Worm (Caenorhabditis elegans) whole organism, late embryonic: ENCODE data around the gene Y41E3.8.

Source experiments
- C38D4.7 ChIP-seq: fragments of 200-800 bp; sonication (Bioruptor generic); optimal IDR thresholded peaks from 2 replicates; lab custom pipeline; 2018; ENCODE audit warnings: mild to moderate bottlenecking, missing genetic modification characterization, moderate library complexity, missing compliant biosample characterization
- F13H6.1 ChIP-seq: sonication (generic microtip); optimal IDR thresholded peaks from 2 replicates; lab custom pipeline; 2016; ENCODE audit warnings: missing genetic modification characterization, missing compliant biosample characterization
- ahr-1 ChIP-seq: sonication (generic microtip); optimal IDR thresholded peaks from 2 replicates; lab custom pipeline; 2016; ENCODE audit warnings: missing genetic modification characterization, missing compliant biosample characterization
- ceh-14 ChIP-seq: sonication (generic microtip); optimal IDR thresholded peaks from 2 replicates; lab custom pipeline; 2016; ENCODE audit warnings: missing genotype, missing genetic modification characterization, missing compliant biosample characterization
- ceh-18 ChIP-seq: sonication (generic microtip); optimal IDR thresholded peaks from 2 replicates; lab custom pipeline; 2016; ENCODE audit warnings: missing genetic modification characterization, missing compliant biosample characterization
- ceh-2 ChIP-seq: sonication (generic microtip); optimal IDR thresholded peaks from 2 replicates; lab custom pipeline; 2016; ENCODE audit warnings: missing genotype, missing genetic modification characterization, missing compliant biosample characterization
- ceh-22 ChIP-seq: sonication (generic microtip); optimal IDR thresholded peaks from 2 replicates; lab custom pipeline; 2017; ENCODE audit warnings: missing biosample characterization, missing genetic modification characterization
- ceh-24 ChIP-seq: sonication (generic microtip); optimal IDR thresholded peaks from 2 replicates; lab custom pipeline; 2016; ENCODE audit warnings: mild to moderate bottlenecking, missing genetic modification characterization, missing compliant biosample characterization
- ceh-30 ChIP-seq: fragments of 150-350 bp; optimal IDR thresholded peaks from 2 replicates; lab custom pipeline; 2014; ENCODE audit warnings: missing biosample characterization, missing genetic modification characterization
- ceh-31 ChIP-seq: sonication (generic microtip); optimal IDR thresholded peaks from 2 replicates; lab custom pipeline; 2016; ENCODE audit warnings: missing genetic modification characterization, missing compliant biosample characterization
- ceh-34 ChIP-seq: sonication (generic microtip); optimal IDR thresholded peaks from 2 replicates; lab custom pipeline; 2016; ENCODE audit warnings: mild to moderate bottlenecking, missing genetic modification characterization, missing compliant biosample characterization
- ceh-45 ChIP-seq: fragments of 200-800 bp; sonication (Bioruptor generic); IDR thresholded peaks from 2 replicates; pipeline ENCODE4 v1.3.6; 2022; ENCODE audit warnings: missing genetic modification reagents, missing genetic modification characterization, missing compliant biosample characterization
- ceh-9 ChIP-seq: sonication (generic microtip); optimal IDR thresholded peaks from 2 replicates; lab custom pipeline; 2016; ENCODE audit warnings: mild to moderate bottlenecking, missing genetic modification characterization, inconsistent platforms, missing compliant biosample characterization
- che-1 ChIP-seq: sonication (generic microtip); optimal IDR thresholded peaks from 2 replicates; lab custom pipeline; 2016; ENCODE audit warnings: mild to moderate bottlenecking, missing genetic modification characterization, missing compliant biosample characterization
- dmd-4 ChIP-seq: sonication (generic microtip); optimal IDR thresholded peaks from 2 replicates; lab custom pipeline; 2016; ENCODE audit warnings: borderline replicate concordance, missing genetic modification characterization, missing compliant biosample characterization
- dve-1 ChIP-seq: sonication (generic microtip); optimal IDR thresholded peaks from 2 replicates; lab custom pipeline; 2017; ENCODE audit warnings: antibody characterized with exemption, mild to moderate bottlenecking, missing genetic modification characterization, missing compliant biosample characterization
- ets-4 ChIP-seq: sonication (generic microtip); optimal IDR thresholded peaks from 2 replicates; lab custom pipeline; 2016; ENCODE audit warnings: missing genetic modification characterization, missing compliant biosample characterization
- eyg-1 ChIP-seq: sonication (generic microtip); optimal IDR thresholded peaks from 2 replicates; lab custom pipeline; 2016; ENCODE audit warnings: missing genotype, missing genetic modification characterization, missing compliant biosample characterization
- fax-1 ChIP-seq: sonication (generic microtip); optimal IDR thresholded peaks from 2 replicates; lab custom pipeline; 2016; ENCODE audit warnings: missing genotype, missing genetic modification characterization, missing compliant biosample characterization
- fkh-10 ChIP-seq: fragments of 150-350 bp; optimal IDR thresholded peaks from 2 replicates; lab custom pipeline; 2014; ENCODE audit warnings: missing biosample characterization, missing genetic modification reagents, missing genetic modification characterization
- fkh-6 ChIP-seq: sonication (generic microtip); optimal IDR thresholded peaks from 2 replicates; lab custom pipeline; 2016; ENCODE audit warnings: missing genetic modification characterization, missing compliant biosample characterization
- gmeb-2 ChIP-seq: sonication (generic microtip); optimal IDR thresholded peaks from 2 replicates; lab custom pipeline; 2016; ENCODE audit warnings: missing genetic modification characterization, inconsistent platforms, missing compliant biosample characterization
- hlh-13 ChIP-seq: fragments of 200-800 bp; sonication (Bioruptor generic); optimal IDR thresholded peaks from 2 replicates; lab custom pipeline; 2018; ENCODE audit warnings: mild to moderate bottlenecking, missing genetic modification characterization, missing compliant biosample characterization
- hlh-30 ChIP-seq: sonication (generic microtip); optimal IDR thresholded peaks from 2 replicates; lab custom pipeline; 2017; ENCODE audit warnings: antibody characterized with exemption, missing genetic modification characterization, missing compliant biosample characterization; ENCODE audit not compliant: insufficient read depth
- hlh-6 ChIP-seq: sonication (generic microtip); optimal IDR thresholded peaks from 2 replicates; lab custom pipeline; 2016; ENCODE audit warnings: missing genotype, missing genetic modification characterization, missing compliant biosample characterization
- lim-6 ChIP-seq: sonication (generic microtip); optimal IDR thresholded peaks from 2 replicates; lab custom pipeline; 2016; ENCODE audit warnings: missing genetic modification characterization, missing compliant biosample characterization
- nfya-1 ChIP-seq: sonication (generic microtip); optimal IDR thresholded peaks from 2 replicates; lab custom pipeline; 2017; ENCODE audit warnings: missing genetic modification characterization, mild to moderate bottlenecking, missing compliant biosample characterization, antibody characterized with exemption, moderate library complexity
- nhr-11 ChIP-seq: fragments of 150-350 bp; optimal IDR thresholded peaks from 2 replicates; lab custom pipeline; 2014; ENCODE audit warnings: missing biosample characterization, missing genetic modification characterization
- nhr-232 ChIP-seq: sonication (generic microtip); optimal IDR thresholded peaks from 2 replicates; lab custom pipeline; 2016; ENCODE audit warnings: missing genetic modification characterization, missing compliant biosample characterization
- pag-3 ChIP-seq: sonication (generic microtip); optimal IDR thresholded peaks from 2 replicates; lab custom pipeline; 2016; ENCODE audit warnings: missing compliant biosample characterization, missing genetic modification characterization, borderline replicate concordance
- pat-9 ChIP-seq: fragments of 200-800 bp; sonication (Bioruptor generic); optimal IDR thresholded peaks from 2 replicates; lab custom pipeline; 2018; ENCODE audit warnings: mild to moderate bottlenecking, missing genetic modification characterization, moderate library complexity, missing compliant biosample characterization
- pax-1 ChIP-seq: fragments of 150-350 bp; optimal IDR thresholded peaks from 2 replicates; lab custom pipeline; 2014; ENCODE audit warnings: missing biosample characterization, missing genetic modification characterization
- pha-4 ChIP-seq: fragments of 150-350 bp; optimal IDR thresholded peaks from 2 replicates; lab custom pipeline; 2018; ENCODE audit warnings: missing biosample characterization, missing genetic modification reagents, missing genetic modification characterization
- sdc-2 ChIP-seq: sonication (generic microtip); optimal IDR thresholded peaks from 2 replicates; lab custom pipeline; 2016; ENCODE audit warnings: missing genotype, missing genetic modification characterization, missing compliant biosample characterization
- tbx-2 ChIP-seq: sonication (generic microtip); optimal IDR thresholded peaks from 2 replicates; lab custom pipeline; 2016; ENCODE audit warnings: missing genetic modification characterization, missing compliant biosample characterization
- tbx-7 ChIP-seq: sonication (generic microtip); optimal IDR thresholded peaks from 2 replicates; lab custom pipeline; 2016; ENCODE audit warnings: missing genotype, missing genetic modification characterization, missing compliant biosample characterization
- ttx-3 ChIP-seq: sonication (generic microtip); optimal IDR thresholded peaks from 2 replicates; lab custom pipeline; 2016; ENCODE audit warnings: missing genetic modification reagents, missing genetic modification characterization, missing compliant biosample characterization
- unc-3 ChIP-seq, 2 experiments: fragments of 200-800 bp in 1 of 2; sonication (Bioruptor generic) in 1 of 2; sonication (generic microtip) in 1 of 2; conservative IDR thresholded peaks in 1 of 2; optimal IDR thresholded peaks in 1 of 2; 2 replicates each; pipeline versions ENCODE4 v1.3.6 to Lab custom; 2016 to 2022; ENCODE audit warnings: missing compliant biosample characterization in 2 of 2, missing genetic modification characterization in 2 of 2, missing genetic modification reagents in 1 of 2
- unc-42 ChIP-seq: sonication (generic microtip); optimal IDR thresholded peaks from 2 replicates; lab custom pipeline; 2016; ENCODE audit warnings: missing genotype, missing genetic modification characterization, missing compliant biosample characterization
- unc-55 ChIP-seq: sonication (generic microtip); optimal IDR thresholded peaks from 2 replicates; lab custom pipeline; 2017; ENCODE audit warnings: missing biosample characterization, missing genetic modification reagents, missing genetic modification characterization

Gene Y41E3.8

ce11 chrIV:15049288-15050094, 20.7 kb upstream of the Y41E3.8 start:
- TF ChIP-seq dve-1 (tag; lab: Kevin White, UChicago) (no peak), nfya-1 (tag; lab: Kevin White, UChicago) (peak; percentile 98)

- TF ChIP-seq ceh-2 (tag; lab: Kevin White, UChicago), result no peak
- no peak for TF ChIP-seq eyg-1 (tag; lab: Kevin White, UChicago)
- TF ChIP-seq ceh-31 (tag; lab: Kevin White, UChicago), result no peak
- TF ChIP-seq ttx-3, result no peak
- no peak for TF ChIP-seq ceh-14 (tag; lab: Kevin White, UChicago)
Observed at ce11 chrIV:15046162-15046561, 17.4 kb upstream of the Y41E3.8 start.

- TF ChIP-seq ets-4, result no peak
- TF ChIP-seq lim-6 (tag; lab: Kevin White, UChicago), result no peak
- no peak for TF ChIP-seq fkh-6
- TF ChIP-seq C38D4.7, result no peak
- TF ChIP-seq ceh-24 (tag; lab: Kevin White, UChicago), result no peak
- TF ChIP-seq fkh-10 (GFP tag; lab: Kevin White, UChicago), result no peak
- TF ChIP-seq ceh-9 (tag; lab: Kevin White, UChicago), result no peak
- TF ChIP-seq F13H6.1 (tag; lab: Kevin White, UChicago), result no peak
- TF ChIP-seq ahr-1 (tag; lab: Kevin White, UChicago), result no peak
- no peak for TF ChIP-seq sdc-2 (tag; lab: Kevin White, UChicago)
- no peak for TF ChIP-seq nhr-11 (tag; lab: Kevin White, UChicago)
- TF ChIP-seq ceh-31 (tag; lab: Kevin White, UChicago), result no peak
Observed at ce11 chrIV:15042159-15042936, 13.6 kb upstream of the Y41E3.8 start.

- TF ChIP-seq fkh-6, result no peak
Observed at ce11 chrIV:15041124-15041523, 12.3 kb upstream of the Y41E3.8 start.

ce11 chrIV:15039477-15039876, 10.7 kb upstream of the Y41E3.8 start, which contains the start of gene hrpu-1:
Gene hrpu-1 (plus strand): TSS chrIV:15039616.
- TF ChIP-seq dmd-4 (tag; lab: Kevin White, UChicago) (no peak), ceh-18 (tag; lab: Kevin White, UChicago) (peak; percentile 46), F13H6.1 (tag; lab: Kevin White, UChicago) (no peak), ceh-2 (tag; lab: Kevin White, UChicago) (no peak), pha-4 (tag; lab: Kevin White, UChicago) (no peak), pag-3 (no peak), che-1 (tag; lab: Kevin White, UChicago) (no peak), ahr-1 (tag; lab: Kevin White, UChicago) (no peak), nfya-1 (tag; lab: Kevin White, UChicago) (peak; percentile 76), fkh-10 (GFP tag; lab: Kevin White, UChicago) (no peak), unc-42 (tag; lab: Kevin White, UChicago) (peak; percentile 73), hlh-30 (tag; lab: Kevin White, UChicago) (peak; percentile 42), ceh-22 (tag; lab: Kevin White, UChicago) (no peak), tbx-2 (tag; lab: Kevin White, UChicago) (peak; percentile 18), pax-1 (tag; lab: Kevin White, UChicago) (no peak), gmeb-2 (no peak), ceh-34 (peak; percentile 51), unc-3 (GFP tag; conservative IDR thresholded peaks at IDR 0.05; lab: Robert Waterston, UW) (no peak), unc-3 (tag; optimal IDR thresholded peaks at IDR 0.05; lab: Kevin White, UChicago) (no peak), ceh-24 (tag; lab: Kevin White, UChicago) (no peak), nhr-232 (no peak), ceh-31 (tag; lab: Kevin White, UChicago) (peak; percentile 14), unc-55 (GFP tag; lab: Kevin White, UChicago) (peak; percentile 32), ceh-14 (tag; lab: Kevin White, UChicago) (no peak), hlh-13 (GFP tag; lab: Kevin White, UChicago) (no peak), ceh-45 (GFP tag; lab: Robert Waterston, UW) (no peak), nhr-11 (tag; lab: Kevin White, UChicago) (no peak), ceh-30 (tag; lab: Kevin White, UChicago) (peak; percentile 41), fax-1 (no peak), tbx-7 (tag; lab: Kevin White, UChicago) (no peak), dve-1 (tag; lab: Kevin White, UChicago) (peak; percentile 47), pat-9 (tag; lab: Kevin White, UChicago) (no peak), hlh-6 (tag; lab: Kevin White, UChicago) (no peak)
